Fruit fly (Drosophila melanogaster) whole organism, embryonic: ENCODE data around the gene rno.

Experiments used
- Bgb ChIP-seq: fragments of 200-800 bp; sonication (Bioruptor generic); IDR thresholded peaks from 2 replicates; pipeline ENCODE4 v1.3.6; 2022; ENCODE audit warnings: missing biosample characterization, missing genetic modification characterization; ENCODE audit not compliant: partially characterized antibody
- C15 ChIP-seq: fragments of 200-800 bp; sonication (Bioruptor generic); IDR thresholded peaks from 3 replicates; pipeline ENCODE4 v1.3.6; 2022; ENCODE audit warnings: missing biosample characterization, missing genetic modification characterization
- CG10209 ChIP-seq: fragments of 200-800 bp; sonication (Bioruptor generic); optimal IDR thresholded peaks from 3 replicates; lab custom pipeline; 2017; ENCODE audit warnings: missing biosample characterization, mild to moderate bottlenecking, missing genetic modification characterization, missing genetic modification reagents
- CG11085 ChIP-seq: fragments of 200-800 bp; sonication (Bioruptor generic); IDR thresholded peaks from 2 replicates; pipeline ENCODE4 v1.3.6; 2022; ENCODE audit warnings: missing biosample characterization, missing genetic modification characterization
- CG11456 ChIP-seq: fragments of 200-800 bp; sonication (Bioruptor generic); IDR thresholded peaks from 3 replicates; pipeline ENCODE4 v1.3.6; 2022; ENCODE audit warnings: missing biosample characterization, missing genetic modification characterization
- CG11504 ChIP-seq: fragments of 200-800 bp; sonication (Bioruptor generic); optimal IDR thresholded peaks from 3 replicates; lab custom pipeline; 2019; ENCODE audit warnings: missing biosample characterization, mild to moderate bottlenecking, missing genetic modification characterization, moderate library complexity
- CG11723 ChIP-seq: fragments of 200-800 bp; sonication (Bioruptor generic); optimal IDR thresholded peaks from 2 replicates; lab custom pipeline; 2017; ENCODE audit warnings: missing biosample characterization, mild to moderate bottlenecking, missing genetic modification characterization
- CG12155 ChIP-seq: fragments of 200-800 bp; sonication (Bioruptor generic); optimal IDR thresholded peaks from 3 replicates; lab custom pipeline; 2016; ENCODE audit warnings: missing biosample characterization, missing genetic modification characterization
- CG14014 ChIP-seq: fragments of 200-800 bp; sonication (Bioruptor generic); IDR thresholded peaks from 2 replicates; pipeline ENCODE4 v1.3.6; 2022; ENCODE audit warnings: missing biosample characterization, missing genetic modification characterization
- CG14965 ChIP-seq: fragments of 200-800 bp; sonication (Bioruptor generic); optimal IDR thresholded peaks from 2 replicates; lab custom pipeline; 2016; ENCODE audit warnings: missing biosample characterization, missing genetic modification characterization, borderline replicate concordance
- CG18619 ChIP-seq: fragments of 200-800 bp; sonication (Bioruptor generic); optimal IDR thresholded peaks from 3 replicates; lab custom pipeline; 2017; ENCODE audit warnings: missing biosample characterization, mild to moderate bottlenecking, missing genetic modification characterization
- CG2116 ChIP-seq: fragments of 200-800 bp; sonication (Bioruptor generic); optimal IDR thresholded peaks from 3 replicates; lab custom pipeline; 2018; ENCODE audit warnings: missing biosample characterization, mild to moderate bottlenecking, missing genetic modification characterization
- CG3847 ChIP-seq: fragments of 200-800 bp; sonication (Bioruptor generic); IDR thresholded peaks from 2 replicates; pipeline ENCODE4 v1.3.6; 2022; ENCODE audit warnings: missing biosample characterization, missing genetic modification characterization
- CG4820 ChIP-seq: fragments of 200-800 bp; sonication (Bioruptor generic); optimal IDR thresholded peaks from 3 replicates; lab custom pipeline; 2016; ENCODE audit warnings: missing biosample characterization, missing genetic modification characterization
- CG5180 ChIP-seq: fragments of 200-800 bp; sonication (Bioruptor generic); optimal IDR thresholded peaks from 3 replicates; lab custom pipeline; 2017; ENCODE audit warnings: missing biosample characterization, missing genetic modification characterization, mild to moderate bottlenecking, moderate library complexity, missing genetic modification reagents
- CG5953 ChIP-seq: fragments of 200-800 bp; sonication (Bioruptor generic); IDR thresholded peaks from 2 replicates; pipeline ENCODE4 v1.3.6; 2022; ENCODE audit warnings: missing biosample characterization, missing genetic modification characterization
- CG7357 ChIP-seq: fragments of 200-800 bp; sonication (Bioruptor generic); IDR thresholded peaks from 3 replicates; pipeline ENCODE4 v1.3.6; 2022; ENCODE audit warnings: missing biosample characterization, missing genetic modification characterization
- CG7839 ChIP-seq: fragments of 200-800 bp; sonication (Bioruptor generic); optimal IDR thresholded peaks from 3 replicates; lab custom pipeline; 2018; ENCODE audit warnings: missing biosample characterization, mild to moderate bottlenecking, missing genetic modification characterization, moderate library complexity
- CG9876 ChIP-seq: fragments of 200-800 bp; sonication (Bioruptor generic); optimal IDR thresholded peaks from 2 replicates; lab custom pipeline; 2016; ENCODE audit warnings: missing biosample characterization, missing genetic modification characterization
- CG9932 ChIP-seq: fragments of 200-800 bp; sonication (Bioruptor generic); IDR thresholded peaks from 2 replicates; pipeline ENCODE4 v1.3.6; 2022; ENCODE audit warnings: missing biosample characterization, missing genetic modification characterization
- Chrac-16 ChIP-seq: fragments of 200-800 bp; sonication (Bioruptor generic); optimal IDR thresholded peaks from 3 replicates; lab custom pipeline; 2016; ENCODE audit warnings: missing biosample characterization, missing genetic modification characterization
- CkIIα-i1 ChIP-seq: fragments of 200-800 bp; sonication (Bioruptor generic); IDR thresholded peaks from 2 replicates; pipeline ENCODE4 v1.3.6; 2022; ENCODE audit warnings: missing biosample characterization, missing genetic modification characterization
- E2f2 ChIP-seq: fragments of 200-800 bp; sonication (Bioruptor generic); IDR thresholded peaks from 2 replicates; pipeline ENCODE4 v1.3.6; 2022; ENCODE audit warnings: missing biosample characterization, missing genetic modification characterization
- Fer2 ChIP-seq: fragments of 200-800 bp; sonication (Bioruptor generic); optimal IDR thresholded peaks from 2 replicates; lab custom pipeline; 2018; ENCODE audit warnings: missing biosample characterization, mild to moderate bottlenecking, missing genetic modification characterization, moderate library complexity
- Hr51 ChIP-seq, 2 experiments: fragments of 200-800 bp; sonication (Bioruptor generic); optimal IDR thresholded peaks; 2 replicates in 1 of 2; 3 replicates in 1 of 2; lab custom pipeline; 2016 to 2018; ENCODE audit warnings: missing biosample characterization in 2 of 2, missing genetic modification characterization in 2 of 2, mild to moderate bottlenecking in 1 of 2, moderate library complexity in 1 of 2
- Lpt ChIP-seq: fragments of >200 bp; optimal IDR thresholded peaks from 2 replicates; lab custom pipeline; 2018; ENCODE audit warnings: missing biosample characterization, missing genetic modification characterization
- MBD-R2 ChIP-seq: fragments of 200-800 bp; sonication (Bioruptor generic); IDR thresholded peaks from 2 replicates; pipeline ENCODE4 v1.3.6; 2022; ENCODE audit warnings: missing biosample characterization, missing genetic modification characterization
- NC2α ChIP-seq: fragments of 200-800 bp; sonication (Bioruptor generic); optimal IDR thresholded peaks from 2 replicates; lab custom pipeline; 2016; ENCODE audit warnings: missing biosample characterization, missing genetic modification characterization
- Optix ChIP-seq: fragments of 200-800 bp; sonication (Bioruptor generic); IDR thresholded peaks from 3 replicates; pipeline ENCODE4 v1.3.6; 2022; ENCODE audit warnings: missing biosample characterization, missing genetic modification characterization
- Six4 ChIP-seq: fragments of 200-800 bp; sonication (Bioruptor generic); optimal IDR thresholded peaks from 2 replicates; lab custom pipeline; 2016; ENCODE audit warnings: missing biosample characterization, missing genetic modification characterization
- Sox102F ChIP-seq: fragments of 200-800 bp; sonication (Bioruptor generic); optimal IDR thresholded peaks from 2 replicates; lab custom pipeline; 2018; ENCODE audit warnings: missing biosample characterization, mild to moderate bottlenecking, missing genetic modification characterization, moderate library complexity
- amos ChIP-seq: fragments of 200-800 bp; sonication (Bioruptor generic); IDR thresholded peaks from 2 replicates; pipeline ENCODE4 v1.3.6; 2022; ENCODE audit warnings: missing biosample characterization, missing genetic modification characterization; ENCODE audit not compliant: partially characterized antibody
- bcd ChIP-seq: fragments of 200-800 bp; sonication (Bioruptor generic); optimal IDR thresholded peaks from 2 replicates; lab custom pipeline; 2017; ENCODE audit warnings: missing biosample characterization, mild to moderate bottlenecking, missing genetic modification characterization
- cato ChIP-seq: fragments of 200-800 bp; sonication (Bioruptor generic); optimal IDR thresholded peaks from 2 replicates; lab custom pipeline; 2016; ENCODE audit warnings: missing biosample characterization, missing genetic modification characterization, borderline replicate concordance
- chn ChIP-seq: fragments of 200-800 bp; sonication (Bioruptor generic); optimal IDR thresholded peaks from 2 replicates; lab custom pipeline; 2016; ENCODE audit warnings: missing biosample characterization, missing genetic modification characterization
- croc ChIP-seq: fragments of 200-800 bp; sonication (Bioruptor generic); conservative IDR thresholded peaks from 3 replicates; pipeline ENCODE4 v1.3.6; 2022; ENCODE audit warnings: missing biosample characterization, missing genetic modification characterization
- danr ChIP-seq: fragments of 200-800 bp; sonication (Bioruptor generic); IDR thresholded peaks from 2 replicates; pipeline ENCODE4 v1.3.6; 2022; ENCODE audit warnings: missing biosample characterization, missing genetic modification characterization
- dimm ChIP-seq: fragments of 200-800 bp; sonication (Bioruptor generic); IDR thresholded peaks from 2 replicates; pipeline ENCODE4 v1.3.6; 2022; ENCODE audit warnings: missing biosample characterization, missing genetic modification characterization
- dm ChIP-seq: fragments of 200-800 bp; sonication (Bioruptor generic); optimal IDR thresholded peaks from 3 replicates; lab custom pipeline; 2016; ENCODE audit warnings: missing biosample characterization, missing genetic modification characterization
- gcm ChIP-seq: fragments of 200-800 bp; sonication (Bioruptor generic); optimal IDR thresholded peaks from 2 replicates; lab custom pipeline; 2019; ENCODE audit warnings: missing biosample characterization, mild to moderate bottlenecking, missing genetic modification characterization, moderate library complexity
- grn ChIP-seq: fragments of 200-800 bp; sonication (Bioruptor generic); optimal IDR thresholded peaks from 3 replicates; lab custom pipeline; 2017; ENCODE audit warnings: missing biosample characterization, missing genetic modification characterization
- gro ChIP-seq: fragments of 200-800 bp; sonication (Bioruptor generic); optimal IDR thresholded peaks from 2 replicates; lab custom pipeline; 2016; ENCODE audit warnings: missing biosample characterization, missing genetic modification characterization
- gsb ChIP-seq: fragments of 200-800 bp; sonication (Bioruptor generic); IDR thresholded peaks from 2 replicates; pipeline ENCODE4 v1.3.6; 2022; ENCODE audit warnings: missing biosample characterization, missing genetic modification characterization
- hkb ChIP-seq, 2 experiments: fragments of 200-800 bp in 1 of 2; fragments of >200 bp in 1 of 2; sonication (Bioruptor generic) in 1 of 2; IDR thresholded peaks in 1 of 2; optimal IDR thresholded peaks in 1 of 2; 2 replicates each; pipeline versions ENCODE4 v1.3.6 to Lab custom; 2017 to 2022; ENCODE audit warnings: missing biosample characterization in 1 of 2, missing genetic modification characterization in 1 of 2
- lov ChIP-seq, 2 experiments: fragments of 200-800 bp in 1 of 2; fragments of >200 bp in 1 of 2; sonication (Bioruptor generic) in 1 of 2; IDR thresholded peaks in 1 of 2; optimal IDR thresholded peaks in 1 of 2; 2 replicates in 1 of 2; 3 replicates in 1 of 2; pipeline versions ENCODE4 v1.3.6 to Lab custom; 2017 to 2022; ENCODE audit warnings: missing biosample characterization in 1 of 2, missing genetic modification characterization in 1 of 2
- sens-2 ChIP-seq: fragments of 200-800 bp; sonication (Bioruptor generic); IDR thresholded peaks from 2 replicates; pipeline ENCODE4 v1.3.6; 2022; ENCODE audit warnings: missing biosample characterization, missing genetic modification characterization
- tap ChIP-seq: fragments of 200-800 bp; optimal IDR thresholded peaks from 3 replicates; lab custom pipeline; 2019; ENCODE audit warnings: missing biosample characterization, mild to moderate bottlenecking, missing genetic modification characterization, moderate library complexity
- toy ChIP-seq: fragments of 200-800 bp; sonication (Bioruptor generic); IDR thresholded peaks from 2 replicates; pipeline ENCODE4 v1.3.6; 2022; ENCODE audit warnings: missing biosample characterization, missing genetic modification characterization
- usp ChIP-seq: fragments of >200 bp; optimal IDR thresholded peaks from 2 replicates; lab custom pipeline; 2017; ENCODE audit warnings: missing biosample characterization, missing genetic modification characterization
- zen2 ChIP-seq: fragments of 200-800 bp; sonication (Bioruptor generic); IDR thresholded peaks from 3 replicates; pipeline ENCODE4 v1.3.6; 2022; ENCODE audit warnings: missing biosample characterization, missing genetic modification characterization; ENCODE audit not compliant: partially characterized antibody

Gene rno

DNA sequence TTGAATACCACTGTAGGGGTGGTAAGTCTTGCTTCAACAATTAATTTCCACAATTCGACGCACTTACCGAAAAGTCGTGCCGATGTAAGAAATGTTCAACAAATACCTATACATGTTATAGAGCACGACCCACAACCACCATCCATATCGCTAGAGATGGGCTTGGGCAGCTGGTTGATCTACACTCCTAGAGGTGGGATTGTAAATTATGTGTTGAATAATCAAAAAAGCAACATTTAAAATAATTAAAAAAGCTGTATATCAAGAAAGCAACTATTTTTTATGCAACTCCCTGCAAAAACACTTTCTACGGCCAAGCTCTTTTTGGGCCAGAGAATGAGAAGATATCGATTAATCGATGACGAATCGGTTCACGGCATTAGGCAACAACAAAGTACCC is 15.3 kb downstream of the rno start, which contains the start of the genes CG34140, Mkp and Mtch (continued):
- no peak for TF ChIP-seq dimm (GFP tag; lab: Robert Waterston, UW)
- no peak for TF ChIP-seq CG7839 (tag; lab: Kevin White, UChicago)
- TF ChIP-seq CG11456 (GFP tag; lab: Robert Waterston, UW), result peak; percentile 82
- peak; percentile 65 for TF ChIP-seq CG11085
- no peak for TF ChIP-seq gro (GFP tag; lab: Kevin White, UChicago)
- peak; percentile 88; the same call in 2 of the 3 replicates for TF ChIP-seq zen2 (GFP tag; lab: Robert Waterston, UW)
- TF ChIP-seq Chrac-16, result peak; percentile 87
- TF ChIP-seq bcd (GFP tag; lab: Kevin White, UChicago), result no peak
- TF ChIP-seq toy (GFP tag; lab: Robert Waterston, UW), result no peak
- TF ChIP-seq CG9932 (GFP tag; lab: Robert Waterston, UW), result peak; percentile 92
- peak; percentile 77 for TF ChIP-seq CG14014
- TF ChIP-seq dm (GFP tag; lab: Kevin White, UChicago), result peak; percentile 85
- TF ChIP-seq CG7357 (GFP tag; lab: Robert Waterston, UW), result 0 out of 3 replicates have a peak, but pooled peaks have one; percentile 31
- TF ChIP-seq MBD-R2, result peak; percentile 95
- peak; percentile 48 for TF ChIP-seq CG14965 (GFP tag; lab: Kevin White, UChicago)
- TF ChIP-seq Six4 (GFP tag; lab: Kevin White, UChicago), result peak; percentile 69
- no peak for TF ChIP-seq grn (GFP tag; lab: Kevin White, UChicago)
- peak; percentile 89 for TF ChIP-seq Bgb
- no peak for TF ChIP-seq lov (optimal IDR thresholded peaks at IDR 0.05; lab: Kevin White, UChicago)
- peak; percentile 65; the same call in 1 of the 3 replicates for TF ChIP-seq lov (GFP tag; IDR thresholded peaks at IDR 0.05; lab: Robert Waterston, UW)
- TF ChIP-seq tap (tag; lab: Kevin White, UChicago), result no peak
- TF ChIP-seq CG11723 (GFP tag; lab: Kevin White, UChicago), result no peak
- TF ChIP-seq croc, result peak; percentile 59
- peak; percentile 72 for TF ChIP-seq cato (GFP tag; lab: Kevin White, UChicago)
- TF ChIP-seq NC2α, result peak; percentile 65
- TF ChIP-seq CG10209 (GFP tag; lab: Kevin White, UChicago), result no peak
- peak; percentile 67 for TF ChIP-seq CG9876 (GFP tag; lab: Kevin White, UChicago)
- no peak for TF ChIP-seq CkIIα-i1 (GFP tag; lab: Robert Waterston, UW)
- TF ChIP-seq hkb (optimal IDR thresholded peaks at IDR 0.05; lab: Kevin White, UChicago), result peak; percentile 88
- peak; percentile 85 for TF ChIP-seq hkb (GFP tag; IDR thresholded peaks at IDR 0.05; lab: Robert Waterston, UW)
- peak; percentile 89 for TF ChIP-seq amos (GFP tag; lab: Robert Waterston, UW)
- TF ChIP-seq CG12155 (GFP tag; lab: Kevin White, UChicago), result peak; percentile 86
- 0 out of 2 replicates have a peak, but pooled peaks have one; percentile 21 for TF ChIP-seq sens-2 (GFP tag; lab: Robert Waterston, UW)
- TF ChIP-seq Sox102F (GFP tag; lab: Kevin White, UChicago), result no peak
- TF ChIP-seq CG18619 (GFP tag; lab: Kevin White, UChicago), result peak; percentile 70
- TF ChIP-seq CG3847 (GFP tag; lab: Robert Waterston, UW), result peak; percentile 88
- peak; percentile 82 for TF ChIP-seq CG4820 (GFP tag; lab: Kevin White, UChicago)
- peak; percentile 64 for TF ChIP-seq Fer2
- TF ChIP-seq danr, result peak; percentile 76
- TF ChIP-seq Lpt (GFP tag; lab: Kevin White, UChicago), result no peak
- TF ChIP-seq gcm (GFP tag; lab: Kevin White, UChicago), result no peak
- TF ChIP-seq CG11504 (tag; lab: Kevin White, UChicago), result no peak
- peak; percentile 94 for TF ChIP-seq chn
- TF ChIP-seq CG5953 (GFP tag; lab: Robert Waterston, UW), result no peak
- peak; percentile 67; the same call in 1 of the 3 replicates for TF ChIP-seq C15 (GFP tag; lab: Robert Waterston, UW)
- TF ChIP-seq Hr51 (GFP tag; optimal IDR thresholded peaks at IDR 0.05; lab: Kevin White, UChicago), result peak in 1 of 2 experiments; percentile 91
- peak; percentile 82 for TF ChIP-seq Optix (GFP tag; lab: Robert Waterston, UW)
- peak; percentile 70 for TF ChIP-seq E2f2
- TF ChIP-seq usp, result no peak
- peak; percentile 94 for TF ChIP-seq CG2116 (GFP tag; lab: Kevin White, UChicago)
- 0 out of 2 replicates have a peak, but pooled peaks have one; percentile 40 for TF ChIP-seq gsb
- no peak for TF ChIP-seq CG5180
